Worm (Caenorhabditis elegans): ENCODE data around the gene ZC317.7.
"Not testable (repeated sequence)": the region's sequence is repeated elsewhere in the genome, so short reads cannot be mapped to it uniquely, and the experiment has no call there.

ZC317.7 gene

ce11 chrV:5470930-5471329, at the start of gene ZC317.7:
Gene ZC317.7 (minus strand): TSS chrV:5471030.
- TF ChIP-seq med-1 (GFP tag; optimal IDR thresholded peaks at IDR 0.05; ENCODE audit: insufficient read depth); ztf-23 (GFP tag; IDR thresholded peaks at IDR 0.05); T22C8.4 (GFP tag; IDR thresholded peaks at IDR 0.05): not testable (repeated sequence)

ce11 chrV:5513630-5514378, 43.0 kb upstream of the ZC317.7 start, which contains the start of the genes hpo-15 and mms-19:
Gene hpo-15 (minus strand): TSS chrV:5513830.
Gene mms-19 (plus strand): TSS chrV:5514348.
- TF ChIP-seq cog-1 (tag; optimal IDR thresholded peaks at IDR 0.05) = no peak
- no peak for TF ChIP-seq klf-2 (GFP tag; conservative IDR thresholded peaks at IDR 0.05)
- TF ChIP-seq ref-1 (GFP tag; conservative IDR thresholded peaks at IDR 0.05) = no peak
- no peak for TF ChIP-seq med-1 (GFP tag; optimal IDR thresholded peaks at IDR 0.05; ENCODE audit: insufficient read depth)
- no peak for TF ChIP-seq ztf-23 (GFP tag; IDR thresholded peaks at IDR 0.05)
- TF ChIP-seq T22C8.4 (GFP tag; IDR thresholded peaks at IDR 0.05) = no peak
- TF ChIP-seq flt-1 (GFP tag; IDR thresholded peaks at IDR 0.05) = no peak
- no peak for TF ChIP-seq tab-1 (GFP tag; IDR thresholded peaks at IDR 0.05)
- no peak for TF ChIP-seq ztf-29 (GFP tag; IDR thresholded peaks at IDR 0.05)

DNA sequence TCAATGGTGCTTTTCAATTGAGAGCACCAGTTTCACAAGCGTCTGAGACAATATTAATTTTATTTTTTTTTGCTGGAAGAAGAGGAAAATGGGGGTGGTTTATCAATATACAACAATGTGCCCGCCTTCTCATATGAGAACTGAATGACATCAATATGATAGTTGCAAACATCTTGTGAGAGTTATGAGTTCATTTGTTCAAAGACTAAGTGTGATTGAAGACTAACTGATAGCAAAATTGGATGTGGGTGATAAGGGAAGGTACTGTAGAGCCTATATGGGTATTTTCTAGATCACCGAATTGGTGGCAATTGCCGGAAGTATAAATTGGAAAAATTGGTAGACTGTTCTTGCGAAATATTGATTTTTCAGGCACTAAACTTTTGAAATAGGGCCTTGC, 41.7 kb upstream of the ZC317.7 start:
- no peak for TF ChIP-seq ref-1 (GFP tag; conservative IDR thresholded peaks at IDR 0.05)
- no peak for TF ChIP-seq ztf-23 (GFP tag; IDR thresholded peaks at IDR 0.05)
- no peak for TF ChIP-seq tab-1 (GFP tag; IDR thresholded peaks at IDR 0.05)
- no peak for TF ChIP-seq ztf-29 (GFP tag; IDR thresholded peaks at IDR 0.05)
- no peak for TF ChIP-seq klf-2 (GFP tag; conservative IDR thresholded peaks at IDR 0.05)
- no peak for TF ChIP-seq flt-1 (GFP tag; IDR thresholded peaks at IDR 0.05)
- no peak for TF ChIP-seq T22C8.4 (GFP tag; IDR thresholded peaks at IDR 0.05)
- TF ChIP-seq med-1 (GFP tag; optimal IDR thresholded peaks at IDR 0.05; ENCODE audit: insufficient read depth) = no peak
- TF ChIP-seq cog-1 (tag; optimal IDR thresholded peaks at IDR 0.05) = no peak

DNA sequence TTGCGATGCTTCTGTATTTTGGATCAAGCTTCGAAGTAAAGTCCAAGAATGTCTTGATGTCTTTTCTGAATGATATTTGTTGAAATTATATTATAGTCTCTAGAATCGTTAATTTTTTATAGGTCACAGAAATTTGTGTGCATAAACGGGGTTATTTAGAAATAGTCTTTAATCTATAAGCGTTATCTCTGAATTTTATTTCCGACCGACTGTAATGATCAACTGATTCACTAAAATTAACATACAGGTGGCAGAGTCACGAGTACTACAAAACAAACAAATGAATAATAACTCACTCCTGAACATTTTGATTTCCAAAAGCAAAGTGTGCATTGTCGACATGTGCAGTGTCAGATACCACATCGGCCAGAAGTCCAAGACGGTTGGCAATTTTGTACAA, 40.9 kb upstream of the ZC317.7 start:
- TF ChIP-seq tab-1 (GFP tag; IDR thresholded peaks at IDR 0.05) (no peak), ztf-23 (GFP tag; IDR thresholded peaks at IDR 0.05) (no peak)

DNA sequence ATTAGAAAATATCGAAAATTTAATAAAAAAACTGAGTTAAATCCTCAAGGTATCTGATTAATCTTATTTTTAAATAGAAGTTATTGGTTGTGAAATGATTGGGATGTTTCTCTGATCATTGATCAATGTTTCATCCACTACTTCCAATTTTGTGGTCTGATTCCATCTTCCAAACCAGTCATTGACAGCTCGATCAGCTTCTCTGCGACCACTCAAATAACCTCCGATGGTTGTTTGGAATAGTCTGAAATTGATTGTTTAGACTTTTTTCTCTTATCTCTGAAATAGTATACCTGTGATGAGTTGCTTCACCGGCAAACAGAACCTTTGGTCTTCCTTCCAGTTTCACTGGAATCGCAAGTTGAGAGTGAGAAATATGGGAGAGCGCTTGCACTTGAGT, 39.1 kb upstream of the ZC317.7 start:
- TF ChIP-seq T22C8.4 (GFP tag; IDR thresholded peaks at IDR 0.05) (no peak), med-1 (GFP tag; optimal IDR thresholded peaks at IDR 0.05; ENCODE audit: insufficient read depth) (no peak), tab-1 (GFP tag; IDR thresholded peaks at IDR 0.05) (no peak), cog-1 (tag; optimal IDR thresholded peaks at IDR 0.05) (no peak), klf-2 (GFP tag; conservative IDR thresholded peaks at IDR 0.05) (no peak), ztf-23 (GFP tag; IDR thresholded peaks at IDR 0.05) (no peak), ref-1 (GFP tag; conservative IDR thresholded peaks at IDR 0.05) (no peak), ztf-29 (GFP tag; IDR thresholded peaks at IDR 0.05) (no peak)

DNA sequence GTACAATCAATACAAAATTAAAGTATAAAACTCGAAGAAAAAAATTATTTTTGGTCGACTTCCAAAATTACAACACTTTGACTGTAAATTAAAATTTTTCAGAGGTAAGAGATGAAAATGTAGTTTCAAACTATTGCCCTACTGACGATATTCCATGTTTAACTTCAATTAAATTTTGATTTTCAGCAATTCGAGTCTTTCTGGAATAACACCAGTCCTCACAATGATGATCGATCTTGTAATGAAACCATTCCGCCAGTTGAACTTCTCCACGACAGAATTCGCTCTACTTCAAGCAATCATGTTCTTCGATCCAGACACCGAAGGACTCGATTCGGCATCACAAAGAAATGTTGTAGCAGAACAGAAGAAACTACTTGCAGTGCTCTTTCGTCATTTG, 38.3 kb upstream of the ZC317.7 start:
- TF ChIP-seq cog-1 (tag; optimal IDR thresholded peaks at IDR 0.05) (no peak), T22C8.4 (GFP tag; IDR thresholded peaks at IDR 0.05) (no peak), med-1 (GFP tag; optimal IDR thresholded peaks at IDR 0.05; ENCODE audit: insufficient read depth) (no peak), flt-1 (GFP tag; IDR thresholded peaks at IDR 0.05) (no peak), ztf-29 (GFP tag; IDR thresholded peaks at IDR 0.05) (no peak), klf-2 (GFP tag; conservative IDR thresholded peaks at IDR 0.05) (no peak), ref-1 (GFP tag; conservative IDR thresholded peaks at IDR 0.05) (no peak), tab-1 (GFP tag; IDR thresholded peaks at IDR 0.05) (no peak), ztf-23 (GFP tag; IDR thresholded peaks at IDR 0.05) (no peak)

DNA sequence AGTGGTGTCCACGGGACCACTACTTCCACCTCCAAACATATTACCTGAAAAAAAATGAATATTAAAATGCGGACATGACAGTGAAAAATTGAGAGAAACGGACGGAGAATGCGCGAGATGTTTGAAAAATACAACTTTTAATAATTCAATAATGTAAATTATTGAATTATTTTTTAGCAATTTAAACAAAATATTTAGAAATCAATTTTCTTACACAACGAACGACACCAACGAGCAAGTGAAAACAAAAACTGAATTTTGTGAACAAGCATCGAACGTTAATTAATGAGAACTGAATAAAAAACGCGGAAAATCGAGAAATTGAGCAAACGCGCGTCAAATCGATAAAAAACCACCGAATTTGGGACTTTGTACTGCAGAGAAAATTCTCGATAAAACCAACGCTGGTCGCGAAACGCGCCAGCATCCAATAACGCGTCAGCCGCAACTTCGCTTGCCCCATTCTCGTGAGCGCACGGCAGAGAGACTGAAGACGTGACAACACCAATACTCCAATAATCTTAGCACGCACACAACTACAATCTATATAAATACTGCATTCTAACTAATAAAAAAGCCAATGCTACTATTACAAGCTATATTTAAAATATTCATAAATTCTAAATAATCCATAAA, 34.1 kb upstream of the ZC317.7 start, which contains the start of the genes dnj-19 and nhr-47:
TSS of gene dnj-19 (minus strand) at position 51 of the 636 bp plus-strand sequence.
TSS of gene nhr-47 (plus strand) at position 447 of the 636 bp plus-strand sequence.
- TF ChIP-seq med-1 (GFP tag; optimal IDR thresholded peaks at IDR 0.05; ENCODE audit: insufficient read depth) (peak; percentile 35), tab-1 (GFP tag; IDR thresholded peaks at IDR 0.05) (peak; percentile 70), klf-2 (GFP tag; conservative IDR thresholded peaks at IDR 0.05) (no peak), flt-1 (GFP tag; IDR thresholded peaks at IDR 0.05) (peak; percentile 75; the same call in 1 of the 2 replicates), ztf-29 (GFP tag; IDR thresholded peaks at IDR 0.05) (no peak), ztf-23 (GFP tag; IDR thresholded peaks at IDR 0.05) (peak; percentile 71; the same call in 1 of the 2 replicates), cog-1 (tag; optimal IDR thresholded peaks at IDR 0.05) (peak; percentile 56), T22C8.4 (GFP tag; IDR thresholded peaks at IDR 0.05) (0 out of 2 replicates have a peak, but pooled peaks have one; percentile 39), ref-1 (GFP tag; conservative IDR thresholded peaks at IDR 0.05) (no peak)

DNA sequence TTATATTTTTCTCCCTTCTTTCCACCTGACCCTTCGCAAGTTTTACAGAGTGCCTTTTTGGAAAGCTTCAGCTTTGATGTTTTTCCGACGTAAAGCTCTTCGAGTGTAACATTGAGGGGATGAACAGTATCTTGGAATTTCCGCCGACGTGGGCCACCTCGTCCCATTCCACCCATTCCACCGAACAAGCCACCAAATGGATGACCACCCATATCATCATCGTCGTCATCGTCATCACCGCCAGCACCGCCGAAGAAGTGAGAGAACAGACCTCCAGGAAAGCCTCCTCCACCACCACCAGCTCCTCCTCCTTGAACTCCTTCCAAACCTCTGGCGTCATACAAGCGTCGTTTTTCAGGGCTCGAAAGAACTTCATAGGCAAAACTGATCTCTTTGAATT, 33.5 kb upstream of the ZC317.7 start:
- TF ChIP-seq klf-2 (GFP tag; conservative IDR thresholded peaks at IDR 0.05) (no peak), ref-1 (GFP tag; conservative IDR thresholded peaks at IDR 0.05) (no peak), ztf-23 (GFP tag; IDR thresholded peaks at IDR 0.05) (no peak), cog-1 (tag; optimal IDR thresholded peaks at IDR 0.05) (no peak), tab-1 (GFP tag; IDR thresholded peaks at IDR 0.05) (no peak), ztf-29 (GFP tag; IDR thresholded peaks at IDR 0.05) (no peak), med-1 (GFP tag; optimal IDR thresholded peaks at IDR 0.05; ENCODE audit: insufficient read depth) (no peak), T22C8.4 (GFP tag; IDR thresholded peaks at IDR 0.05) (no peak), flt-1 (GFP tag; IDR thresholded peaks at IDR 0.05) (no peak)

DNA sequence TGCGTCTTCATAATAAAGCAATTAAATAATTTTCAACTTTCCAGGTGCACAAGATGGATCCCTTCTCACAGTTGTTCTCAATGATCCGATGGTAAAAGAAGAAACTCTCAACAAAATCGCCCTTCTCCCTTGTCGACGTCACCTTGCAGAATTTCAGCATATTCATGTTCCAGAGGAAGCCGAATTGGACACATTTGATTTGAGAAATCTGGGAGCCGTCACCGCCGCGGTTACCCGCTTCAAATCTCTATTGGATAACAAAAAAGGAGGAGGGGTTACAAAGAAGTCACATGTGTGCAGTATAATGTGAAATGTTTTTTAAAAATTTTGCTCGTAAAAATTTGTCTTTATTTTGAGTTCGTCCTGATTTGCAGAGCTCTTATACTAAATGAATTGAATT, 31.9 kb upstream of the ZC317.7 start:
- TF ChIP-seq klf-2 (GFP tag; conservative IDR thresholded peaks at IDR 0.05) (no peak), flt-1 (GFP tag; IDR thresholded peaks at IDR 0.05) (no peak), cog-1 (tag; optimal IDR thresholded peaks at IDR 0.05) (no peak), ref-1 (GFP tag; conservative IDR thresholded peaks at IDR 0.05) (no peak), tab-1 (GFP tag; IDR thresholded peaks at IDR 0.05) (no peak), ztf-23 (GFP tag; IDR thresholded peaks at IDR 0.05) (no peak), T22C8.4 (GFP tag; IDR thresholded peaks at IDR 0.05) (no peak), med-1 (GFP tag; optimal IDR thresholded peaks at IDR 0.05; ENCODE audit: insufficient read depth) (no peak), ztf-29 (GFP tag; IDR thresholded peaks at IDR 0.05) (no peak)

Data from whole organism, midembryonic.